Worm (Caenorhabditis elegans) whole organism, young adult: Measurements from ENCODE around the gene K03H9.3.
A peak's percentile ranks its signal among the peaks of the same experiment; 100 is the strongest.

Experiments used
- F23B12.7 ChIP-seq: sonication (generic microtip); optimal IDR thresholded peaks from 2 replicates; lab custom pipeline; 2017; ENCODE audit warnings: missing genetic modification characterization, mild to moderate bottlenecking, missing compliant biosample characterization, antibody characterized with exemption, moderate library complexity; ENCODE audit not compliant: insufficient read depth
- K11D2.4 ChIP-seq: fragments of 200-800 bp; sonication (Bioruptor generic); IDR thresholded peaks from 2 replicates; pipeline ENCODE4 v1.3.6; 2022; ENCODE audit warnings: missing genetic modification reagents, missing genetic modification characterization, missing compliant biosample characterization
- T07F8.4 ChIP-seq: sonication (generic microtip); optimal IDR thresholded peaks from 2 replicates; lab custom pipeline; 2016; ENCODE audit warnings: mild to moderate bottlenecking, missing genetic modification characterization, moderate library complexity, missing compliant biosample characterization
- Y53G8AR.9 ChIP-seq: fragments of 200-800 bp; sonication (Bioruptor generic); conservative IDR thresholded peaks from 2 replicates; pipeline ENCODE4 v1.3.6; 2022; ENCODE audit warnings: missing genetic modification reagents, missing genetic modification characterization, missing compliant biosample characterization
- Y56A3A.18 ChIP-seq: fragments of 200-800 bp; sonication (Bioruptor generic); IDR thresholded peaks from 2 replicates; pipeline ENCODE4 v1.3.6; 2022; ENCODE audit warnings: missing genetic modification reagents, missing genetic modification characterization, missing compliant biosample characterization
- Y67H2A.10 ChIP-seq: fragments of 200-800 bp; sonication (Bioruptor generic); conservative IDR thresholded peaks from 2 replicates; pipeline ENCODE4 v1.3.6; 2022; ENCODE audit warnings: missing genetic modification reagents, missing genetic modification characterization, missing compliant biosample characterization
- ZK185.1 ChIP-seq: sonication (generic microtip); optimal IDR thresholded peaks from 2 replicates; lab custom pipeline; 2016; ENCODE audit warnings: mild to moderate bottlenecking, missing genetic modification characterization, missing compliant biosample characterization; ENCODE audit not compliant: poor library complexity, severe bottlenecking
- akir-1 ChIP-seq: fragments of 200-800 bp; sonication (Bioruptor generic); optimal IDR thresholded peaks from 2 replicates; lab custom pipeline; 2018; ENCODE audit warnings: mild to moderate bottlenecking, missing genetic modification characterization, moderate library complexity, missing compliant biosample characterization
- attf-3 ChIP-seq: fragments of 200-800 bp; sonication (Bioruptor generic); conservative IDR thresholded peaks from 2 replicates; pipeline ENCODE4 v1.3.6; 2022; ENCODE audit warnings: missing genetic modification reagents, missing genetic modification characterization, missing compliant biosample characterization
- cebp-1 ChIP-seq, 2 experiments: fragments of 200-800 bp in 1 of 2; sonication (Bioruptor generic) in 1 of 2; sonication (generic microtip) in 1 of 2; IDR thresholded peaks in 1 of 2; optimal IDR thresholded peaks in 1 of 2; 2 replicates each; pipeline versions ENCODE4 v1.3.6 to Lab custom; 2017 to 2022; ENCODE audit warnings: missing compliant biosample characterization in 2 of 2, missing genetic modification characterization in 2 of 2, mild to moderate bottlenecking in 1 of 2, missing genetic modification reagents in 1 of 2, moderate library complexity in 1 of 2
- ceh-91 ChIP-seq: fragments of 200-800 bp; sonication (Bioruptor generic); IDR thresholded peaks from 2 replicates; pipeline ENCODE4 v1.3.6; 2022; ENCODE audit warnings: missing genetic modification reagents, missing genetic modification characterization, missing compliant biosample characterization
- chd-7 ChIP-seq: sonication (generic microtip); optimal IDR thresholded peaks from 2 replicates; lab custom pipeline; 2016; ENCODE audit warnings: mild to moderate bottlenecking, missing genetic modification characterization, moderate library complexity, missing compliant biosample characterization
- dox-1 ChIP-seq: fragments of 200-800 bp; sonication (Bioruptor generic); IDR thresholded peaks from 2 replicates; pipeline ENCODE4 v1.3.6; 2022; ENCODE audit warnings: missing genetic modification reagents, missing genetic modification characterization, missing compliant biosample characterization
- efl-1 ChIP-seq: fragments of 150-350 bp; optimal IDR thresholded peaks from 2 replicates; lab custom pipeline; 2014; ENCODE audit warnings: missing biosample characterization, missing genetic modification reagents, missing genetic modification characterization
- egl-44 ChIP-seq: fragments of 200-800 bp; sonication (Bioruptor generic); IDR thresholded peaks from 2 replicates; pipeline ENCODE4 v1.3.6; 2022; ENCODE audit warnings: missing genetic modification reagents, missing genetic modification characterization, missing compliant biosample characterization
- egrh-3 ChIP-seq: fragments of 200-800 bp; sonication (Bioruptor generic); IDR thresholded peaks from 2 replicates; pipeline ENCODE4 v1.3.6; 2022; ENCODE audit warnings: missing genetic modification reagents, missing genetic modification characterization, missing compliant biosample characterization
- ets-4 ChIP-seq: fragments of 200-800 bp; sonication (Bioruptor generic); optimal IDR thresholded peaks from 2 replicates; lab custom pipeline; 2018; ENCODE audit warnings: mild to moderate bottlenecking, missing genetic modification characterization, missing compliant biosample characterization
- hlh-26 ChIP-seq: fragments of 200-800 bp; sonication (Bioruptor generic); conservative IDR thresholded peaks from 2 replicates; pipeline ENCODE4 v1.3.6; 2022; ENCODE audit warnings: missing genetic modification reagents, missing genetic modification characterization, missing compliant biosample characterization
- let-607 ChIP-seq, 2 experiments: fragments of 200-800 bp in 1 of 2; sonication (Bioruptor generic) in 1 of 2; sonication (generic microtip) in 1 of 2; optimal IDR thresholded peaks; 2 replicates each; lab custom pipeline; 2016 to 2018; ENCODE audit warnings: mild to moderate bottlenecking in 2 of 2, missing compliant biosample characterization in 2 of 2, missing genetic modification characterization in 2 of 2, moderate library complexity in 2 of 2, missing genotype in 1 of 2
- lin-26 ChIP-seq: fragments of 200-800 bp; sonication (Bioruptor generic); IDR thresholded peaks from 2 replicates; pipeline ENCODE4 v1.3.6; 2022; ENCODE audit warnings: missing genetic modification reagents, missing genetic modification characterization, missing compliant biosample characterization
- lin-35 ChIP-seq, 3 experiments: fragments of 150-350 bp in 2 of 3; sonication (generic microtip) in 1 of 3; optimal IDR thresholded peaks; 2 replicates each; lab custom pipeline; 2014 to 2018; ENCODE audit warnings: missing biosample characterization in 3 of 3, missing genetic modification characterization in 3 of 3, missing genetic modification reagents in 3 of 3
- lin-40 ChIP-seq: sonication (generic microtip); optimal IDR thresholded peaks from 2 replicates; lab custom pipeline; 2016; ENCODE audit warnings: missing genetic modification characterization, mild to moderate bottlenecking, missing compliant biosample characterization, missing genotype, missing genetic modification reagents
- madf-3 ChIP-seq: fragments of 200-800 bp; sonication (Bioruptor generic); IDR thresholded peaks from 2 replicates; pipeline ENCODE4 v1.3.6; 2022; ENCODE audit warnings: missing genetic modification reagents, missing genetic modification characterization, missing compliant biosample characterization
- madf-6 ChIP-seq: fragments of 200-800 bp; sonication (Bioruptor generic); IDR thresholded peaks from 2 replicates; pipeline ENCODE4 v1.3.6; 2022; ENCODE audit warnings: missing genetic modification reagents, missing genetic modification characterization, missing compliant biosample characterization
- nhr-120 ChIP-seq: fragments of 200-800 bp; sonication (Bioruptor generic); IDR thresholded peaks from 2 replicates; pipeline ENCODE4 v1.3.6; 2022; ENCODE audit warnings: missing genetic modification characterization, missing compliant biosample characterization
- nhr-80 ChIP-seq: sonication (generic microtip); optimal IDR thresholded peaks from 2 replicates; lab custom pipeline; 2016; ENCODE audit warnings: missing genetic modification characterization, missing compliant biosample characterization
- rcor-1 ChIP-seq: fragments of 200-800 bp; sonication (Bioruptor generic); IDR thresholded peaks from 2 replicates; pipeline ENCODE4 v1.3.6; 2022; ENCODE audit warnings: missing genetic modification reagents, missing genetic modification characterization, missing compliant biosample characterization
- sdz-38 ChIP-seq: sonication (generic microtip); optimal IDR thresholded peaks from 2 replicates; lab custom pipeline; 2016; ENCODE audit warnings: missing genotype, missing genetic modification characterization, missing compliant biosample characterization
- sea-2 ChIP-seq: fragments of 200-800 bp; sonication (Bioruptor generic); IDR thresholded peaks from 2 replicates; pipeline ENCODE4 v1.3.6; 2022; ENCODE audit warnings: missing genetic modification characterization, missing compliant biosample characterization
- somi-1 ChIP-seq: fragments of 200-800 bp; sonication (Bioruptor generic); optimal IDR thresholded peaks from 2 replicates; lab custom pipeline; 2018; ENCODE audit warnings: mild to moderate bottlenecking, missing genetic modification characterization, missing compliant biosample characterization
- unc-62 ChIP-seq: fragments of 150-350 bp; optimal IDR thresholded peaks from 2 replicates; lab custom pipeline; 2014; ENCODE audit warnings: missing biosample characterization, missing genetic modification reagents, missing genetic modification characterization
- xnd-1 ChIP-seq: sonication (generic microtip); optimal IDR thresholded peaks from 2 replicates; lab custom pipeline; 2016; ENCODE audit warnings: missing genotype, missing genetic modification reagents, missing genetic modification characterization, missing compliant biosample characterization
- zfh-2 ChIP-seq: fragments of 200-800 bp; sonication (Bioruptor generic); conservative IDR thresholded peaks from 2 replicates; pipeline ENCODE4 v1.3.6; 2022; ENCODE audit warnings: missing genetic modification reagents, missing genetic modification characterization, missing compliant biosample characterization
- zim-3 ChIP-seq: sonication (generic microtip); optimal IDR thresholded peaks from 2 replicates; lab custom pipeline; 2017; ENCODE audit warnings: mild to moderate bottlenecking, missing genetic modification characterization, moderate library complexity, missing compliant biosample characterization
- ztf-18 ChIP-seq: sonication (generic microtip); optimal IDR thresholded peaks from 2 replicates; lab custom pipeline; 2016; ENCODE audit warnings: missing genotype, mild to moderate bottlenecking, missing genetic modification characterization, missing compliant biosample characterization
- ztf-3 ChIP-seq: fragments of 200-800 bp; sonication (Bioruptor generic); optimal IDR thresholded peaks from 2 replicates; lab custom pipeline; 2018; ENCODE audit warnings: mild to moderate bottlenecking, missing genetic modification characterization, missing compliant biosample characterization

Gene K03H9.3

ce11 chrII:6411660-6412451 is 11.1 kb upstream of the K03H9.3 start:
- no peak for TF ChIP-seq ceh-91
- TF ChIP-seq sdz-38 (tag; lab: Kevin White, UChicago): no peak
- peak; percentile 72 for TF ChIP-seq zfh-2 (GFP tag; lab: Robert Waterston, UW)
- no peak for TF ChIP-seq madf-3 (GFP tag; lab: Robert Waterston, UW)
- TF ChIP-seq xnd-1 (tag; lab: Kevin White, UChicago): no peak
- 0 out of 2 replicates have a peak, but pooled peaks have one; percentile 11 for TF ChIP-seq egrh-3 (GFP tag; lab: Robert Waterston, UW)
- TF ChIP-seq somi-1 (GFP tag; lab: Kevin White, UChicago): no peak
- no peak for TF ChIP-seq ztf-18 (tag; lab: Kevin White, UChicago)
- TF ChIP-seq, all 124 proteins: peak for 2

ce11 chrII:6413788-6414187 is 9.1 kb upstream of the K03H9.3 start:
- TF ChIP-seq nhr-120 (GFP tag; lab: Robert Waterston, UW) (no peak), nhr-80 (peak; percentile 90), egl-44 (GFP tag; lab: Robert Waterston, UW) (peak; percentile 26; the same call in 1 of the 2 replicates), egrh-3 (GFP tag; lab: Robert Waterston, UW) (no peak), cebp-1 (GFP tag; IDR thresholded peaks at IDR 0.05; lab: Robert Waterston, UW) (no peak), cebp-1 (tag; optimal IDR thresholded peaks at IDR 0.05; lab: Kevin White, UChicago) (peak; percentile 16), unc-62 (GFP tag; lab: Kevin White, UChicago) (peak; percentile 33), ets-4 (GFP tag; lab: Kevin White, UChicago) (peak; percentile 53), lin-40 (tag; lab: Kevin White, UChicago) (peak; percentile 12), rcor-1 (no peak), madf-3 (GFP tag; lab: Robert Waterston, UW) (no peak), let-607 (tag; optimal IDR thresholded peaks at IDR 0.05; lab: Kevin White, UChicago) (peak in 1 of 2 experiments; percentile 24), dox-1 (GFP tag; lab: Robert Waterston, UW) (peak; percentile 31; the same call in 1 of the 2 replicates), F23B12.7 (tag; lab: Kevin White, UChicago) (peak; percentile 57)

- no peak for TF ChIP-seq xnd-1 (tag; lab: Kevin White, UChicago)
- TF ChIP-seq ztf-3 (GFP tag; lab: Kevin White, UChicago): no peak
- TF ChIP-seq lin-40 (tag; lab: Kevin White, UChicago): no peak
- no peak for TF ChIP-seq akir-1 (GFP tag; lab: Kevin White, UChicago)
- no peak for TF ChIP-seq madf-6
- TF ChIP-seq lin-26 (GFP tag; lab: Robert Waterston, UW): no peak
- TF ChIP-seq sea-2 (GFP tag; lab: Robert Waterston, UW): no peak
- no peak for TF ChIP-seq ceh-91
- TF ChIP-seq ets-4 (GFP tag; lab: Kevin White, UChicago): no peak
- no peak for TF ChIP-seq attf-3 (GFP tag; lab: Robert Waterston, UW)
- TF ChIP-seq efl-1 (GFP tag; lab: Kevin White, UChicago): no peak
- TF ChIP-seq egrh-3 (GFP tag; lab: Robert Waterston, UW): no peak
- TF ChIP-seq ZK185.1 (tag; lab: Kevin White, UChicago): no peak
- TF ChIP-seq Y56A3A.18 (GFP tag; lab: Robert Waterston, UW): no peak
- TF ChIP-seq, all 124 proteins: peak for 0
Measured at ce11 chrII:6417999-6418398, 4.9 kb upstream of the K03H9.3 start.

ce11 chrII:6419163-6419562 is 3.7 kb upstream of the K03H9.3 start:
- no peak for TF ChIP-seq zim-3
- TF ChIP-seq sdz-38 (tag; lab: Kevin White, UChicago): no peak
- no peak for TF ChIP-seq zfh-2 (GFP tag; lab: Robert Waterston, UW)
- no peak for TF ChIP-seq chd-7 (tag; lab: Kevin White, UChicago)
- TF ChIP-seq T07F8.4 (tag; lab: Kevin White, UChicago): no peak
- no peak for TF ChIP-seq lin-40 (tag; lab: Kevin White, UChicago)
- TF ChIP-seq hlh-26 (GFP tag; lab: Robert Waterston, UW): no peak
- TF ChIP-seq Y67H2A.10: no peak
- no peak for TF ChIP-seq somi-1 (GFP tag; lab: Kevin White, UChicago)
- TF ChIP-seq lin-35 (GFP tag; optimal IDR thresholded peaks at IDR 0.05; lab: Kevin White, UChicago): no peak
- no peak for TF ChIP-seq Y53G8AR.9
- TF ChIP-seq K11D2.4: no peak
